Comparison of ENCODE assay signal across 1 fruit fly cellular context in genomic region chr2L:5151324-5151821, dm6.
TF ChIP-seq lines count a peak whose summit lies in the region.

No protein-coding gene starts in this region.

TF ChIP-seq in whole organism, embryonic, 481 proteins besides CTCF, POLR2A, EP300 and RAD21 (continued from another document and continues in another):
- no peak for TF ChIP-seq fd96Cb (tag; optimal IDR thresholded peaks at IDR 0.05; lab: Kevin White, UChicago)
- TF ChIP-seq Trl (optimal IDR thresholded peaks at IDR 0.05; lab: Kevin White, UChicago): peak; percentile 8 to 62
- TF ChIP-seq Trl (GFP tag; optimal IDR thresholded peaks at IDR 0.05; lab: Kevin White, UChicago): no peak
- no peak for TF ChIP-seq CG5245 (GFP tag; optimal IDR thresholded peaks at IDR 0.05; lab: Kevin White, UChicago)
- TF ChIP-seq CG2678 (tag; optimal IDR thresholded peaks at IDR 0.05; lab: Kevin White, UChicago): peak; percentile 17
- peak; percentile 19; the same call in 1 of the 2 replicates for TF ChIP-seq Adf1 (GFP tag; IDR thresholded peaks at IDR 0.05; lab: Robert Waterston, UW)
- TF ChIP-seq HLH4C (GFP tag; IDR thresholded peaks at IDR 0.05; lab: Robert Waterston, UW; ENCODE audit: partially characterized antibody): no peak
- peak; percentile 72 for TF ChIP-seq rib (GFP tag; IDR thresholded peaks at IDR 0.05; lab: Robert Waterston, UW)
- no peak for TF ChIP-seq CG15479 (GFP tag; optimal IDR thresholded peaks at IDR 0.05; lab: Kevin White, UChicago)
- no peak for TF ChIP-seq CG8089 (GFP tag; optimal IDR thresholded peaks at IDR 0.05; lab: Kevin White, UChicago)
- TF ChIP-seq D19B (GFP tag; optimal IDR thresholded peaks at IDR 0.05; lab: Kevin White, UChicago): no peak
- TF ChIP-seq pb (GFP tag; optimal IDR thresholded peaks at IDR 0.05; lab: Kevin White, UChicago): no peak
- TF ChIP-seq hbn (GFP tag; IDR thresholded peaks at IDR 0.05; lab: Robert Waterston, UW; ENCODE audit: partially characterized antibody): no peak
- peak; percentile 26; the same call in 1 of the 2 replicates for TF ChIP-seq CG32532 (GFP tag; IDR thresholded peaks at IDR 0.05; lab: Robert Waterston, UW)
- TF ChIP-seq abd-A (tag; optimal IDR thresholded peaks at IDR 0.05; lab: Kevin White, UChicago): peak; percentile 73
- TF ChIP-seq Drgx (GFP tag; IDR thresholded peaks at IDR 0.05; lab: Robert Waterston, UW): peak; percentile 37; the same call in 1 of the 2 replicates
- no peak for TF ChIP-seq CG10565 (GFP tag; optimal IDR thresholded peaks at IDR 0.05; lab: Kevin White, UChicago)
- TF ChIP-seq zfh2 (GFP tag; optimal IDR thresholded peaks at IDR 0.05; lab: Kevin White, UChicago): no peak
- TF ChIP-seq lov (optimal IDR thresholded peaks at IDR 0.05; lab: Kevin White, UChicago): no peak
- TF ChIP-seq lov (GFP tag; IDR thresholded peaks at IDR 0.05; lab: Robert Waterston, UW): no peak
- TF ChIP-seq Ets97D (GFP tag; optimal IDR thresholded peaks at IDR 0.05; lab: Kevin White, UChicago): no peak
- no peak for TF ChIP-seq CG17568 (GFP tag; optimal IDR thresholded peaks at IDR 0.05; lab: Kevin White, UChicago)
- TF ChIP-seq CG31365 (tag; optimal IDR thresholded peaks at IDR 0.05; lab: Kevin White, UChicago): no peak
- TF ChIP-seq odd (GFP tag; optimal IDR thresholded peaks at IDR 0.05; lab: Kevin White, UChicago): no peak
- no peak for TF ChIP-seq Chrac-16 (GFP tag; optimal IDR thresholded peaks at IDR 0.05; lab: Kevin White, UChicago)
- TF ChIP-seq zen2 (GFP tag; IDR thresholded peaks at IDR 0.05; lab: Robert Waterston, UW; ENCODE audit: partially characterized antibody): no peak
- TF ChIP-seq maf-S (GFP tag; optimal IDR thresholded peaks at IDR 0.05; lab: Kevin White, UChicago): no peak
- TF ChIP-seq nerfin-1 (tag; optimal IDR thresholded peaks at IDR 0.05; lab: Kevin White, UChicago): no peak
- TF ChIP-seq Atf6 (GFP tag; IDR thresholded peaks at IDR 0.05; lab: Robert Waterston, UW): 0 out of 2 replicates have a peak, but pooled peaks have one; percentile 34
- TF ChIP-seq CG6272 (GFP tag; IDR thresholded peaks at IDR 0.05; lab: Robert Waterston, UW): no peak
- TF ChIP-seq CG15269 (tag; optimal IDR thresholded peaks at IDR 0.05; lab: Kevin White, UChicago): peak; percentile 22
- no peak for TF ChIP-seq Ravus (GFP tag; IDR thresholded peaks at IDR 0.05; lab: Robert Waterston, UW)
- TF ChIP-seq PHDP (tag; optimal IDR thresholded peaks at IDR 0.05; lab: Kevin White, UChicago): peak; percentile 21
- TF ChIP-seq nmo (GFP tag; optimal IDR thresholded peaks at IDR 0.05; lab: Kevin White, UChicago): no peak
- no peak for TF ChIP-seq p53 (GFP tag; optimal IDR thresholded peaks at IDR 0.05; lab: Kevin White, UChicago)
- TF ChIP-seq CG1233 (GFP tag; optimal IDR thresholded peaks at IDR 0.05; lab: Kevin White, UChicago): peak; percentile 20
- TF ChIP-seq ase (GFP tag; IDR thresholded peaks at IDR 0.05; lab: Robert Waterston, UW): no peak
- TF ChIP-seq CG7357 (GFP tag; IDR thresholded peaks at IDR 0.05; lab: Robert Waterston, UW): no peak
- TF ChIP-seq CG7928 (GFP tag; optimal IDR thresholded peaks at IDR 0.05; lab: Kevin White, UChicago): no peak
- TF ChIP-seq Oli (tag; optimal IDR thresholded peaks at IDR 0.05; lab: Kevin White, UChicago): no peak
- no peak for TF ChIP-seq Dip3 (GFP tag; optimal IDR thresholded peaks at IDR 0.05; lab: Kevin White, UChicago)
- no peak for TF ChIP-seq Blimp-1 (GFP tag; optimal IDR thresholded peaks at IDR 0.05; lab: Kevin White, UChicago)
- TF ChIP-seq Sry-β (GFP tag; optimal IDR thresholded peaks at IDR 0.05; lab: Kevin White, UChicago): no peak
- no peak for TF ChIP-seq Dp (GFP tag; optimal IDR thresholded peaks at IDR 0.05; lab: Kevin White, UChicago)
- TF ChIP-seq tap (tag; optimal IDR thresholded peaks at IDR 0.05; lab: Kevin White, UChicago): no peak
- no peak for TF ChIP-seq Fer2 (tag; optimal IDR thresholded peaks at IDR 0.05; lab: Kevin White, UChicago)
- no peak for TF ChIP-seq jing (GFP tag; optimal IDR thresholded peaks at IDR 0.05; lab: Kevin White, UChicago)
- no peak for TF ChIP-seq ash1 (GFP tag; optimal IDR thresholded peaks at IDR 0.05; lab: Kevin White, UChicago)
- peak; percentile 64 for TF ChIP-seq sug (tag; optimal IDR thresholded peaks at IDR 0.05; lab: Kevin White, UChicago)
- no peak for TF ChIP-seq CG3726 (GFP tag; IDR thresholded peaks at IDR 0.05; lab: Robert Waterston, UW)
- no peak for TF ChIP-seq crp (GFP tag; optimal IDR thresholded peaks at IDR 0.05; lab: Kevin White, UChicago)
- TF ChIP-seq cato (GFP tag; optimal IDR thresholded peaks at IDR 0.05; lab: Kevin White, UChicago; ENCODE audit: borderline replicate concordance): no peak
- no peak for TF ChIP-seq CG4282 (GFP tag; optimal IDR thresholded peaks at IDR 0.05; lab: Kevin White, UChicago)
- TF ChIP-seq unc-4 (GFP tag; IDR thresholded peaks at IDR 0.05; lab: Robert Waterston, UW; ENCODE audit: partially characterized antibody): no peak
- TF ChIP-seq CG14441 (GFP tag; IDR thresholded peaks at IDR 0.05; lab: Robert Waterston, UW): no peak
- TF ChIP-seq GATAe (GFP tag; conservative IDR thresholded peaks at IDR 0.05; lab: Robert Waterston, UW): no peak
- no peak for TF ChIP-seq CG3838 (GFP tag; optimal IDR thresholded peaks at IDR 0.05; lab: Kevin White, UChicago)
- no peak for TF ChIP-seq CG14965 (GFP tag; optimal IDR thresholded peaks at IDR 0.05; lab: Kevin White, UChicago; ENCODE audit: borderline replicate concordance)
- no peak for TF ChIP-seq Myb (GFP tag; optimal IDR thresholded peaks at IDR 0.05; lab: Kevin White, UChicago)
- TF ChIP-seq CG33557 (GFP tag; optimal IDR thresholded peaks at IDR 0.05; lab: Kevin White, UChicago): no peak
- no peak for TF ChIP-seq CHES-1-like (GFP tag; optimal IDR thresholded peaks at IDR 0.05; lab: Kevin White, UChicago)
- TF ChIP-seq CG11696 (GFP tag; IDR thresholded peaks at IDR 0.05; lab: Robert Waterston, UW): no peak
- no peak for TF ChIP-seq wek (GFP tag; optimal IDR thresholded peaks at IDR 0.05; lab: Kevin White, UChicago)
- TF ChIP-seq Camta (GFP tag; optimal IDR thresholded peaks at IDR 0.05; lab: Kevin White, UChicago): no peak
- no peak for TF ChIP-seq E2f2 (GFP tag; IDR thresholded peaks at IDR 0.05; lab: Robert Waterston, UW)
- no peak for TF ChIP-seq CG1024 (GFP tag; IDR thresholded peaks at IDR 0.05; lab: Robert Waterston, UW)
- TF ChIP-seq hb (GFP tag; IDR thresholded peaks at IDR 0.05; lab: Robert Waterston, UW; ENCODE audit: partially characterized antibody): no peak
- no peak for TF ChIP-seq so (GFP tag; IDR thresholded peaks at IDR 0.05; lab: Robert Waterston, UW)
- TF ChIP-seq Hsf (GFP tag; optimal IDR thresholded peaks at IDR 0.05; lab: Kevin White, UChicago): no peak
- TF ChIP-seq CG13894 (tag; optimal IDR thresholded peaks at IDR 0.05; lab: Kevin White, UChicago): peak; percentile 42
- peak; percentile 69 for TF ChIP-seq CG34376 (GFP tag; optimal IDR thresholded peaks at IDR 0.05; lab: Kevin White, UChicago)
- no peak for TF ChIP-seq caup (GFP tag; optimal IDR thresholded peaks at IDR 0.05; lab: Kevin White, UChicago; ENCODE audit: severe bottlenecking)
- TF ChIP-seq dm (GFP tag; optimal IDR thresholded peaks at IDR 0.05; lab: Kevin White, UChicago): no peak
- peak; percentile 31 for TF ChIP-seq gro (GFP tag; optimal IDR thresholded peaks at IDR 0.05; lab: Kevin White, UChicago)
- no peak for TF ChIP-seq CG9437 (GFP tag; optimal IDR thresholded peaks at IDR 0.05; lab: Kevin White, UChicago)
- no peak for TF ChIP-seq tgo (GFP tag; IDR thresholded peaks at IDR 0.05; lab: Robert Waterston, UW)
- TF ChIP-seq sima (GFP tag; optimal IDR thresholded peaks at IDR 0.05; lab: Kevin White, UChicago): no peak
- TF ChIP-seq CG30020 (tag; optimal IDR thresholded peaks at IDR 0.05; lab: Kevin White, UChicago): no peak
- no peak for TF ChIP-seq cwo (GFP tag; optimal IDR thresholded peaks at IDR 0.05; lab: Kevin White, UChicago)
- no peak for TF ChIP-seq CG16779 (GFP tag; IDR thresholded peaks at IDR 0.05; lab: Robert Waterston, UW)
- TF ChIP-seq slp2 (GFP tag; optimal IDR thresholded peaks at IDR 0.05; lab: Kevin White, UChicago): no peak
- no peak for TF ChIP-seq Doc2 (GFP tag; IDR thresholded peaks at IDR 0.05; lab: Robert Waterston, UW)
- TF ChIP-seq Optix (GFP tag; IDR thresholded peaks at IDR 0.05; lab: Robert Waterston, UW): no peak
- TF ChIP-seq Lim3 (GFP tag; IDR thresholded peaks at IDR 0.05; lab: Robert Waterston, UW): no peak
- no peak for TF ChIP-seq h (optimal IDR thresholded peaks at IDR 0.05; lab: Kevin White, UChicago)
- no peak for TF ChIP-seq Aef1 (GFP tag; IDR thresholded peaks at IDR 0.05; lab: Robert Waterston, UW)
- no peak for TF ChIP-seq knrl (GFP tag; IDR thresholded peaks at IDR 0.05; lab: Robert Waterston, UW; ENCODE audit: partially characterized antibody)
- TF ChIP-seq danr (GFP tag; IDR thresholded peaks at IDR 0.05; lab: Robert Waterston, UW): no peak
- TF ChIP-seq CG7271 (tag; optimal IDR thresholded peaks at IDR 0.05; lab: Kevin White, UChicago): no peak
- TF ChIP-seq lab (GFP tag; optimal IDR thresholded peaks at IDR 0.05; lab: Kevin White, UChicago): peak; percentile 51
- TF ChIP-seq chif (GFP tag; optimal IDR thresholded peaks at IDR 0.05; lab: Kevin White, UChicago): no peak
- no peak for TF ChIP-seq CG10654 (GFP tag; optimal IDR thresholded peaks at IDR 0.05; lab: Kevin White, UChicago)
- peak; percentile 19 for TF ChIP-seq CrebB (tag; optimal IDR thresholded peaks at IDR 0.05; lab: Kevin White, UChicago)
- TF ChIP-seq CG13296 (GFP tag; optimal IDR thresholded peaks at IDR 0.05; lab: Kevin White, UChicago): peak; percentile 51
- no peak for TF ChIP-seq CG1602 (GFP tag; optimal IDR thresholded peaks at IDR 0.05; lab: Kevin White, UChicago)
- TF ChIP-seq CG10979 (tag; optimal IDR thresholded peaks at IDR 0.05; lab: Kevin White, UChicago): no peak
- TF ChIP-seq da (GFP tag; optimal IDR thresholded peaks at IDR 0.05; lab: Kevin White, UChicago): no peak
- TF ChIP-seq CG4707 (GFP tag; optimal IDR thresholded peaks at IDR 0.05; lab: Kevin White, UChicago): no peak
- no peak for TF ChIP-seq jigr1 (GFP tag; IDR thresholded peaks at IDR 0.05; lab: Robert Waterston, UW)
- TF ChIP-seq dan (GFP tag; IDR thresholded peaks at IDR 0.05; lab: Robert Waterston, UW): no peak
- TF ChIP-seq MTF-1 (GFP tag; optimal IDR thresholded peaks at IDR 0.05; lab: Kevin White, UChicago; ENCODE audit: borderline replicate concordance): no peak
- no peak for TF ChIP-seq CG17802 (tag; optimal IDR thresholded peaks at IDR 0.05; lab: Kevin White, UChicago)
- TF ChIP-seq pfk (GFP tag; optimal IDR thresholded peaks at IDR 0.05; lab: Kevin White, UChicago): peak; percentile 44
- TF ChIP-seq Dfd (GFP tag; optimal IDR thresholded peaks at IDR 0.05; lab: Kevin White, UChicago): no peak
- no peak for TF ChIP-seq bigmax (GFP tag; optimal IDR thresholded peaks at IDR 0.05; lab: Kevin White, UChicago)
- no peak for TF ChIP-seq psq (GFP tag; optimal IDR thresholded peaks at IDR 0.05; lab: Kevin White, UChicago)
- TF ChIP-seq CkIIα-i1 (GFP tag; IDR thresholded peaks at IDR 0.05; lab: Robert Waterston, UW): no peak
- no peak for TF ChIP-seq ind (GFP tag; optimal IDR thresholded peaks at IDR 0.05; lab: Kevin White, UChicago)
- no peak for TF ChIP-seq hth (optimal IDR thresholded peaks at IDR 0.05; lab: Kevin White, UChicago)
- peak; percentile 34 for TF ChIP-seq CG3281 (GFP tag; optimal IDR thresholded peaks at IDR 0.05; lab: Kevin White, UChicago)
- TF ChIP-seq tup (GFP tag; optimal IDR thresholded peaks at IDR 0.05; lab: Kevin White, UChicago): no peak
- no peak for TF ChIP-seq vfl (GFP tag; optimal IDR thresholded peaks at IDR 0.05; lab: Kevin White, UChicago)
- no peak for TF ChIP-seq CG15073 (GFP tag; optimal IDR thresholded peaks at IDR 0.05; lab: Kevin White, UChicago)
- TF ChIP-seq gcm2 (GFP tag; optimal IDR thresholded peaks at IDR 0.05; lab: Kevin White, UChicago): no peak
- no peak for TF ChIP-seq jumu (GFP tag; optimal IDR thresholded peaks at IDR 0.05; lab: Kevin White, UChicago)
- TF ChIP-seq CG6765 (GFP tag; optimal IDR thresholded peaks at IDR 0.05; lab: Kevin White, UChicago): peak; percentile 26
- TF ChIP-seq corto (GFP tag; optimal IDR thresholded peaks at IDR 0.05; lab: Kevin White, UChicago): no peak
- no peak for TF ChIP-seq pho (GFP tag; optimal IDR thresholded peaks at IDR 0.05; lab: Kevin White, UChicago)
- TF ChIP-seq CG31441 (GFP tag; IDR thresholded peaks at IDR 0.05; lab: Robert Waterston, UW): no peak
- no peak for TF ChIP-seq D19A (tag; optimal IDR thresholded peaks at IDR 0.05; lab: Kevin White, UChicago)
- TF ChIP-seq CG17912 (GFP tag; optimal IDR thresholded peaks at IDR 0.05; lab: Kevin White, UChicago): no peak
- TF ChIP-seq CG1603 (tag; optimal IDR thresholded peaks at IDR 0.05; lab: Kevin White, UChicago): no peak
- no peak for TF ChIP-seq Gsc (GFP tag; IDR thresholded peaks at IDR 0.05; lab: Robert Waterston, UW)
- TF ChIP-seq CG18599 (GFP tag; optimal IDR thresholded peaks at IDR 0.05; lab: Kevin White, UChicago): peak; percentile 54
- no peak for TF ChIP-seq YL-1 (GFP tag; optimal IDR thresholded peaks at IDR 0.05; lab: Kevin White, UChicago)
- TF ChIP-seq fd102C (GFP tag; optimal IDR thresholded peaks at IDR 0.05; lab: Kevin White, UChicago): no peak
- no peak for TF ChIP-seq CG12071 (GFP tag; optimal IDR thresholded peaks at IDR 0.05; lab: Kevin White, UChicago)
- TF ChIP-seq trh (GFP tag; optimal IDR thresholded peaks at IDR 0.05; lab: Kevin White, UChicago): no peak
- no peak for TF ChIP-seq otp (GFP tag; IDR thresholded peaks at IDR 0.05; lab: Robert Waterston, UW)
- no peak for TF ChIP-seq NfI (GFP tag; optimal IDR thresholded peaks at IDR 0.05; lab: Kevin White, UChicago)
- no peak for TF ChIP-seq CG18262 (tag; optimal IDR thresholded peaks at IDR 0.05; lab: Kevin White, UChicago)
- TF ChIP-seq CG10321 (GFP tag; IDR thresholded peaks at IDR 0.05; lab: Robert Waterston, UW): no peak
- TF ChIP-seq stwl (tag; optimal IDR thresholded peaks at IDR 0.05; lab: Kevin White, UChicago): no peak
- no peak for TF ChIP-seq hkb (optimal IDR thresholded peaks at IDR 0.05; lab: Kevin White, UChicago)
- no peak for TF ChIP-seq hkb (GFP tag; IDR thresholded peaks at IDR 0.05; lab: Robert Waterston, UW)
- TF ChIP-seq Sox100B (GFP tag; optimal IDR thresholded peaks at IDR 0.05; lab: Kevin White, UChicago): no peak
- no peak for TF ChIP-seq CG34224 (GFP tag; IDR thresholded peaks at IDR 0.05; lab: Robert Waterston, UW; ENCODE audit: partially characterized antibody)
- TF ChIP-seq slou (GFP tag; optimal IDR thresholded peaks at IDR 0.05; lab: Kevin White, UChicago): no peak
- TF ChIP-seq CG13424 (tag; optimal IDR thresholded peaks at IDR 0.05; lab: Kevin White, UChicago): no peak
